Worm (Caenorhabditis elegans) whole organism, midembryonic: ENCODE results near the gene Y43F4B.10.

Experiments used
- T22C8.4 ChIP-seq: fragments of 200-800 bp; sonication (Bioruptor generic); IDR thresholded peaks from 2 replicates; pipeline ENCODE4 v1.3.6; 2022; ENCODE audit warnings: missing genetic modification characterization, missing compliant biosample characterization
- cog-1 ChIP-seq: sonication (generic microtip); optimal IDR thresholded peaks from 2 replicates; lab custom pipeline; 2016; ENCODE audit warnings: missing genetic modification characterization, missing compliant biosample characterization
- flt-1 ChIP-seq: fragments of 200-800 bp; sonication (Bioruptor generic); IDR thresholded peaks from 2 replicates; pipeline ENCODE4 v1.3.6; 2022; ENCODE audit warnings: missing genetic modification characterization, missing compliant biosample characterization
- klf-2 ChIP-seq: fragments of 200-800 bp; sonication (Bioruptor generic); conservative IDR thresholded peaks from 2 replicates; pipeline ENCODE4 v1.3.6; 2022; ENCODE audit warnings: missing genetic modification reagents, missing genetic modification characterization, missing compliant biosample characterization
- med-1 ChIP-seq: sonication (generic microtip); optimal IDR thresholded peaks from 2 replicates; lab custom pipeline; 2017; ENCODE audit warnings: missing genetic modification characterization, mild to moderate bottlenecking, missing compliant biosample characterization, antibody characterized with exemption, missing genetic modification reagents; ENCODE audit not compliant: insufficient read depth
- ref-1 ChIP-seq: fragments of 200-800 bp; sonication (Bioruptor generic); conservative IDR thresholded peaks from 2 replicates; pipeline ENCODE4 v1.3.6; 2022; ENCODE audit warnings: missing genetic modification reagents, missing genetic modification characterization, missing compliant biosample characterization
- tab-1 ChIP-seq: fragments of 200-800 bp; sonication (Bioruptor generic); IDR thresholded peaks from 2 replicates; pipeline ENCODE4 v1.3.6; 2022; ENCODE audit warnings: missing genetic modification characterization, missing compliant biosample characterization
- ztf-23 ChIP-seq: fragments of 200-800 bp; sonication (Bioruptor generic); IDR thresholded peaks from 2 replicates; pipeline ENCODE4 v1.3.6; 2022; ENCODE audit warnings: missing genetic modification reagents, missing genetic modification characterization, missing compliant biosample characterization
- ztf-29 ChIP-seq: fragments of 200-800 bp; sonication (Bioruptor generic); IDR thresholded peaks from 2 replicates; pipeline ENCODE4 v1.3.6; 2022; ENCODE audit warnings: missing genetic modification reagents, missing genetic modification characterization, missing compliant biosample characterization

The Y43F4B.10 gene

DNA sequence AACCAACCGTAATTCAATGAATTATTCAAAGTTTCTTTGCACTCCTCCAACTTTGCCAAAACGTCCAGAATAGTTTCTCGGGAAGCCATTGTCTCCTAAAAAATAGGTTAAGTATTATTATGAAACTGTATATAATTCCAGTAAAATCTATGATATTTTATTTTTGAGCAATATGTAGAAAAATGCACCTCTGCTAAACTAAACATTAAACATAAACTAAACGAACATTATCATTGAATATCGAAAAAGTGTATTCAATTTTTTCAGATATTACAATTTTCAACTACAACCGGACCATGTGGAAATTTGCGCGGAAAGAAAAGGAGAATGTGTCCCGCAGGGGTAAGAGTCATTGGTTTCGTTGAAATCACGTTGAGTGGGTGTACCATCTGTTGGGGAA lies 25.8 kb downstream of the Y43F4B.10 start, which contains the start of gene F53A2.3:
TSS of gene F53A2.3 (minus strand) at position 101 of the 400 bp plus-strand sequence.
- TF ChIP-seq ref-1 (GFP tag; lab: Robert Waterston, UW) (no peak), ztf-23 (no peak), tab-1 (GFP tag; lab: Robert Waterston, UW) (no peak), ztf-29 (GFP tag; lab: Robert Waterston, UW) (no peak), T22C8.4 (GFP tag; lab: Robert Waterston, UW) (no peak), med-1 (GFP tag; lab: Kevin White, UChicago) (no peak), flt-1 (GFP tag; lab: Robert Waterston, UW) (no peak), klf-2 (GFP tag; lab: Robert Waterston, UW) (no peak), cog-1 (no peak)

DNA sequence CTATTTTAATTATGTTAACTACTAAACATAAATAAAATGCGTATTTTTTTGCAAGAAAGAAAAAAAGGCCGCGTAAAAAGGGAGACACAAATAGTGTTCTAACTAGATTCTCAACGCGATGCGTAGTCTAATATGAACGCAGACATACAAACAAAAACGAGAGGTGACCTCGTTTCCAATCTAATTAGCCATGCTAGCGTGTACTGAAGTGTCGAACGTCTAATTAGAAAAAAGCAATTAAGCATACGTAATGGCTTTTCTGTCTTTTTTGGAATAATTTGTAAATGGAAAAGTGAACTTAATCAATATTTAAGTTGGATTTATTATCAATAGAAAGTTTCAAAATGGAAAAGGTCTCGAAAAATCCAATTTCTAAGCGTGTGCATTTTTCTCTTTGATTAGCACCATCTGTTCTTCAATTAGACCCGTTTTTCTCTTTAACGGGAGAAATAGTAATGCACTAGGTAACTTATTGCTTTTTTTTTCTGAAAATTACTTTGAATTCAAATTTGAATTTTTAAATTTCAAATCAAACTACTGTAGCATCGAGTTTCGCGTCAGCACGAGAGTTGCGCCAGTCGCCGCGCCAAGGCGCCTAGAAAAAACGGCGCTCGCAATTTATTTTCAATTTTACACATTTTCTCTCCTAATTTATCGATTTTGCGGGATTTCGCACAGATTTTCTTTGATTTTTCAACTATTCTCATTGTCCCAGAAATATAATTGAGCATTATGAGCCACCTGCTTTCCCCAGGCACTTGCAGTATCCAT lies 26.8 kb downstream of the Y43F4B.10 start:
- TF ChIP-seq med-1 (GFP tag; lab: Kevin White, UChicago) (no peak), tab-1 (GFP tag; lab: Robert Waterston, UW) (no peak), klf-2 (GFP tag; lab: Robert Waterston, UW) (no peak), ref-1 (GFP tag; lab: Robert Waterston, UW) (no peak), ztf-23 (0 out of 2 replicates have a peak, but pooled peaks have one; percentile 33), ztf-29 (GFP tag; lab: Robert Waterston, UW) (no peak), flt-1 (GFP tag; lab: Robert Waterston, UW) (no peak), cog-1 (no peak), T22C8.4 (GFP tag; lab: Robert Waterston, UW) (0 out of 2 replicates have a peak, but pooled peaks have one; percentile 10)

DNA sequence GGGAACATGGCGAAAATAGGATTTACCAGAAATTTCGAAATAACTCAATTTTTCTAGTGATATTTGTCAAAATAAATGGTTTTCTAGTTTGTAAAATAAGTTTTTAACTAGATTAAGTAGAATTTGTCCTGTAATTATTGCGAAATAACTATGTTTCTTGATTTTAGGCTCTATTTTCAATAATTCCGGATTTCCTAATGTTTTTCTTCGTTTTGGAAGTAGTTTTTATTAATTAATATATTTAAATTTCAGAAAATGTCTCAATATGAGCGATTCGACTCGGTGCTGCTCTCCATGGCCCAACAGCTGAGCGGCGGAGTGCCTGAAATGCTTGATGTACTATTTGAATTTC lies 27.4 kb downstream of the Y43F4B.10 start, which contains the start of gene nud-1:
TSS of gene nud-1 (plus strand) at position 253 of the 352 bp plus-strand sequence.
- no peak for TF ChIP-seq ztf-29 (GFP tag; lab: Robert Waterston, UW)
- TF ChIP-seq klf-2 (GFP tag; lab: Robert Waterston, UW): no peak
- TF ChIP-seq ref-1 (GFP tag; lab: Robert Waterston, UW): no peak
- TF ChIP-seq tab-1 (GFP tag; lab: Robert Waterston, UW): no peak
- no peak for TF ChIP-seq T22C8.4 (GFP tag; lab: Robert Waterston, UW)
- no peak for TF ChIP-seq ztf-23
- TF ChIP-seq flt-1 (GFP tag; lab: Robert Waterston, UW): no peak
- no peak for TF ChIP-seq med-1 (GFP tag; lab: Kevin White, UChicago)
- no peak for TF ChIP-seq cog-1

DNA sequence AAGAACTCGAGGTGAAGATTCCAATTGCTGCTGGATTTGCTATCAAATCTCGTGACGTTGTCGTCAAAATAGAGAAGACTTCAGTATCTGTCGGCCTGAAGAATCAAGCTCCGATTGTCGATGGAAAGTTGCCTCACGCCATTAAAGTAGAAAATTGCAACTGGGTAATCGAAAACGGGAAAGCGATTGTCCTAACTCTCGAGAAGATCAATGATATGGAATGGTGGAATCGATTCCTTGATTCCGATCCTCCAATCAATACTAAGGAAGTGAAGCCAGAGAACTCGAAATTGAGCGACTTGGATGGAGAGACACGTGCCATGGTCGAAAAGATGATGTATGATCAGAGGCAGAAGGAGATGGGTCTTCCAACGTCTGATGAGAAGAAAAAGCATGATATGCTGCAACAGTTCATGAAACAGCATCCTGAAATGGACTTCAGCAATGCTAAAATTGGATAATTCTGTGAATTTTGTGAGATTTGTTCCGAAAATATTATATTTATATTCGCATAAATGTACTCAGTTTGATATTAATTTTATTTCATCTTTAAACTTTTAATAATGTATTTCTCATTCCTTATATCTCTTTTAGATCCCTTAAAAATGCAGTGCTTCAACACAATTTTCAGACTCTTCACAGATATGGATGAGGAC lies 28.3 kb downstream of the Y43F4B.10 start, which contains the start of gene dro-1:
TSS of gene dro-1 (plus strand) at position 606 of the 656 bp plus-strand sequence.
- no peak for TF ChIP-seq klf-2 (GFP tag; lab: Robert Waterston, UW)
- no peak for TF ChIP-seq ztf-29 (GFP tag; lab: Robert Waterston, UW)
- no peak for TF ChIP-seq tab-1 (GFP tag; lab: Robert Waterston, UW)
- no peak for TF ChIP-seq cog-1
- no peak for TF ChIP-seq T22C8.4 (GFP tag; lab: Robert Waterston, UW)
- no peak for TF ChIP-seq ref-1 (GFP tag; lab: Robert Waterston, UW)
- no peak for TF ChIP-seq med-1 (GFP tag; lab: Kevin White, UChicago)
- TF ChIP-seq flt-1 (GFP tag; lab: Robert Waterston, UW): no peak
- TF ChIP-seq ztf-23: no peak

DNA sequence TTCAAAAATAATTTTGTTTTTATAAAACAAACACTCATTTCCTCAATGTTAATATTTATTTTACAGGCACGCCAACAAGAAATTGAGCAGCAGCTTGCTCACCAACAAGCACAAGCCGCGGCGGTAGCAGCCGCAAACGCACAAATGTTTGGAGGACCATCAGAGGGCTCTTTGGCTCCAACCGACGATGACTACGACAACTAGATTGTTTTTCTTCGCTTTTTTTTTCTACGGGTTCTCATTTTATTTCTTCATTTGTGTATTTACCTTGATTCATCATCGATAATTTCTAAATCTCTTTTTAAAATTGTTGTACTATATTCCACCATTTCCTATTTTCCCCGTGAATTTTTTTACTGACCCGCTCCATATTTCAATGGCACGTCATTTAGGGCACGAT lies 29.2 kb downstream of the Y43F4B.10 start, which contains the start of gene ife-1:
TSS of gene ife-1 (plus strand) at position 301 of the 400 bp plus-strand sequence.
- TF ChIP-seq tab-1 (GFP tag; lab: Robert Waterston, UW): no peak
- TF ChIP-seq cog-1: no peak
- no peak for TF ChIP-seq flt-1 (GFP tag; lab: Robert Waterston, UW)
- TF ChIP-seq klf-2 (GFP tag; lab: Robert Waterston, UW): no peak
- TF ChIP-seq ztf-23: no peak
- no peak for TF ChIP-seq ztf-29 (GFP tag; lab: Robert Waterston, UW)
- TF ChIP-seq T22C8.4 (GFP tag; lab: Robert Waterston, UW): no peak
- no peak for TF ChIP-seq med-1 (GFP tag; lab: Kevin White, UChicago)

DNA sequence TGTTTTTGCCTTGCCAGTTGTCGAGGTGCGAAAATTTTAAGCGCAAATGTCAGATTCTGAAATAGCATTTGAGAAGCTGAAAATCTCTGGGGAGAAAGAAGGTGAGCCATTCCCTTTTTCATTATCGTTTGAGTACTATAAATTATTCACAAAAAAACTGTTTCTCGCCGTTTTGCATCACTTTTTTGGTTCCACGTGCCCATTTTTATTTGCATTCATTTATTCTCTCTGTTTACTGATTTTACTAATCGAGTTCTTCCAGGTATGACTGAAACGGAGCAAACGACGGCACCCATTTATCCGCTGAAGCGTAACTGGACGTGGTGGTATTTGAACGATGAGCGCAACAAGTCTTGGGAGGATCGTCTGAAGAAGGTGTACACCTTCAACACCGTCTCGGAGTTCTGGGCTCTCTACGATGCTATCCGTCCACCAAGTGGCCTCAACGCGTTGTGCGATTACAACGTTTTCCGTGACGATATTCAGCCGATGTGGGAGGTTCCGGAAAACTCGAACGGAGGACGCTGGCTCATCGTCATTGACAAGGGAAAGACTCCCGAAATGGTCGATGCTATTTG lies 29.8 kb downstream of the Y43F4B.10 start:
- TF ChIP-seq ztf-23: no peak
- TF ChIP-seq klf-2 (GFP tag; lab: Robert Waterston, UW): no peak
- TF ChIP-seq ref-1 (GFP tag; lab: Robert Waterston, UW): no peak
- TF ChIP-seq flt-1 (GFP tag; lab: Robert Waterston, UW): no peak
- no peak for TF ChIP-seq med-1 (GFP tag; lab: Kevin White, UChicago)
- no peak for TF ChIP-seq ztf-29 (GFP tag; lab: Robert Waterston, UW)
- no peak for TF ChIP-seq cog-1
- TF ChIP-seq T22C8.4 (GFP tag; lab: Robert Waterston, UW): no peak
- TF ChIP-seq tab-1 (GFP tag; lab: Robert Waterston, UW): no peak

DNA sequence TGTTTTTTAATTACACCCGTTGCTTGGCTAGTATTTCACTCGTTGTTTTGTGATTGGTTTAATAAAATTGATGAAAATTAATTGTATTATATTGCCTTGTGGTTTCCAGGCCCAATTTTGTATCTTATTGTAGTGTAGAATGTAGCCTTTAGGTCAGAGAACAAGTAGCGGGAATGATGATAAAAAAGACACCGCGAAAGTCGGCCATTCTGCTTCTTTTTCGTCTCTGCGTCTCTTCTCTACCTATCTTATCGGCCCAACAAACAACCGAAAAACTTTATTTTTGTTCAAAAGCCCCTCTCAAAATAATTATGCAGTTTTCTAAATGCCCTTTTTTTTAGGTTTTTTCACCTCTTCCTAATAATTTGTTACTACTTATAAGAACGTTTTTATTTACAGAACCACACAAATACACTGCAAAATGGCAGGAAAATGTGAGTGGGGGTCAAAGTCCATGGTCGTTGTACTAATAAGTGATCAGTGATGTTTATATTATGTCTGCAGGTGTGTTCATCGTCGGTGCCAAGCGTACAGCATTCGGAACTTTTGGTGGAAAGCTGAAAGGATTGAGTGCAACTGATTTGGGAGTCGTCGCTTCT lies 30.8 kb downstream of the Y43F4B.10 start, which contains the start of gene acaa-2:
TSS of gene acaa-2 (plus strand) at position 400 of the 599 bp plus-strand sequence.
- TF ChIP-seq tab-1 (GFP tag; lab: Robert Waterston, UW) (no peak), cog-1 (no peak), klf-2 (GFP tag; lab: Robert Waterston, UW) (no peak), ztf-29 (GFP tag; lab: Robert Waterston, UW) (no peak), ref-1 (GFP tag; lab: Robert Waterston, UW) (no peak), med-1 (GFP tag; lab: Kevin White, UChicago) (no peak), ztf-23 (no peak), flt-1 (GFP tag; lab: Robert Waterston, UW) (no peak), T22C8.4 (GFP tag; lab: Robert Waterston, UW) (no peak)

DNA sequence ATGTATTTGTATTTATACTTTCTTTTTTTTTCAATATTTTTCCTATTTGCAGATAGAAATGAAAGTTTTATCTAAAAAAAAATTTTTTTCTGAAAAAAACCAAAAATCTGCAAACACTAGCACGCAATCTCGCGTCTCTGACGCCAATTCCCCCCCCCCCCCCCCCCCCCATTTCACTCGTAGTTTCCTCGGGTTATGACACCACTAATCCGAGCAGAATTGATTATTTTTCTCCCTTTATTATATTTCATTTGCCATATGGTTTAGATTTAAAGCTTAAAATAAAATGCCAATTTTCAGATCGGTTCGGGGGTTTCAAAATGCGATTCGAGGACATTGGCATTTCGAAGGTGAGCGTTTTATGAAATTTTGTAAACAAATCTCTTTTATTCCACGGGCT lies 32.9 kb downstream of the Y43F4B.10 start, which contains the start of gene mtm-6:
TSS of gene mtm-6 (plus strand) at position 301 of the 400 bp plus-strand sequence.
- no peak for TF ChIP-seq klf-2 (GFP tag; lab: Robert Waterston, UW)
- TF ChIP-seq ref-1 (GFP tag; lab: Robert Waterston, UW): no peak
- TF ChIP-seq flt-1 (GFP tag; lab: Robert Waterston, UW): no peak
- no peak for TF ChIP-seq T22C8.4 (GFP tag; lab: Robert Waterston, UW)
- no peak for TF ChIP-seq cog-1
- no peak for TF ChIP-seq ztf-29 (GFP tag; lab: Robert Waterston, UW)
- no peak for TF ChIP-seq ztf-23
- TF ChIP-seq med-1 (GFP tag; lab: Kevin White, UChicago): no peak
- no peak for TF ChIP-seq tab-1 (GFP tag; lab: Robert Waterston, UW)
